Fruit fly (Drosophila melanogaster) Kc167 (cell line): Measurements from ENCODE around the gene CG34348.

ENCODE experiments used
- Sin3A ChIP-seq: fragments of >200 bp; optimal IDR thresholded peaks from 2 replicates; lab custom pipeline; 2018; ENCODE audit warnings: missing external identifiers
- insv ChIP-seq: fragments of >200 bp; optimal IDR thresholded peaks from 3 replicates; lab custom pipeline; 2018; ENCODE audit warnings: missing external identifiers
- ttk ChIP-seq: sonication (Bioruptor generic); optimal IDR thresholded peaks from 2 replicates; lab custom pipeline; 2017; ENCODE audit warnings: missing external identifiers

DNA sequence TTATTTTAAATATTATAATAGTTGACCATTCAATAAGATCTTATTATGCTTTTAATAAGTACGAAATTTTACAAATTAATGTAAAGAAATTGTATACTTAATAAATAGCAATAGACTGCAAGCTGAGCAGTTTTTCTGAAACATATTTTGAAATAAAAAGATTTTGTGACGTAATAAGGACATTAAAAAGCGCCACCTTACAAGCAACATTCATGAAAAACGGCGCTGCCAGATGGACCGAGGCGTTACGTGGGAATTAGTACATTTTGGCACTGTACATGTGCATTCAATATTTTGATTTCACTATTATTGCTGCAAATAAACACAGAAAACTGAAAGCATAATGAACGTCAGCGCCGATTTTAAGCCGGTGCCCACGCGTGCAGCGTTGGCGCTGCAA, 9.2 kb downstream of the CG34348 start, which contains the start of gene CG1738:
- TF ChIP-seq Sin3A (no peak), ttk (lab: Kevin White, UChicago) (no peak), insv (lab: Kevin White, UChicago) (no peak)
